Fruit fly (Drosophila melanogaster) whole organism, embryonic: ENCODE results near the gene CG32036.

Experiments
- Asciz ChIP-seq: fragments of 200-800 bp; sonication (Bioruptor generic); optimal IDR thresholded peaks from 2 replicates; lab custom pipeline; 2017; ENCODE audit warnings: missing biosample characterization, mild to moderate bottlenecking, missing genetic modification characterization, missing genetic modification reagents
- BtbVII ChIP-seq: fragments of 200-800 bp; sonication (Bioruptor generic); optimal IDR thresholded peaks from 3 replicates; lab custom pipeline; 2017; ENCODE audit warnings: missing biosample characterization, mild to moderate bottlenecking, missing genetic modification characterization
- CG10654 ChIP-seq: fragments of 200-800 bp; sonication (Bioruptor generic); optimal IDR thresholded peaks from 2 replicates; lab custom pipeline; 2016; ENCODE audit warnings: missing biosample characterization, missing genetic modification characterization
- CG10979 ChIP-seq: fragments of 200-800 bp; sonication (Bioruptor generic); optimal IDR thresholded peaks from 2 replicates; lab custom pipeline; 2018; ENCODE audit warnings: missing biosample characterization, mild to moderate bottlenecking, missing genetic modification characterization, moderate library complexity
- CG1233 ChIP-seq: fragments of 200-800 bp; sonication (Bioruptor generic); optimal IDR thresholded peaks from 4 replicates; lab custom pipeline; 2018; ENCODE audit warnings: missing biosample characterization, mild to moderate bottlenecking, missing genetic modification characterization
- CG17802 ChIP-seq: fragments of 200-800 bp; sonication (Bioruptor generic); optimal IDR thresholded peaks from 2 replicates; lab custom pipeline; 2018; ENCODE audit warnings: missing biosample characterization, mild to moderate bottlenecking, missing genetic modification characterization, moderate library complexity
- CG2875 ChIP-seq: fragments of 200-800 bp; sonication (Bioruptor generic); optimal IDR thresholded peaks from 2 replicates; lab custom pipeline; 2017; ENCODE audit warnings: missing biosample characterization, mild to moderate bottlenecking, missing genetic modification characterization, missing genetic modification reagents
- CG30403 ChIP-seq: fragments of 200-800 bp; sonication (Bioruptor generic); optimal IDR thresholded peaks from 3 replicates; lab custom pipeline; 2016; ENCODE audit warnings: missing biosample characterization, missing genetic modification characterization
- CG32767 ChIP-seq: fragments of 200-800 bp; sonication (Bioruptor generic); IDR thresholded peaks from 2 replicates; pipeline ENCODE4 v1.3.6; 2022; ENCODE audit warnings: missing biosample characterization, missing genetic modification characterization
- CG3847 ChIP-seq: fragments of 200-800 bp; sonication (Bioruptor generic); IDR thresholded peaks from 2 replicates; pipeline ENCODE4 v1.3.6; 2022; ENCODE audit warnings: missing biosample characterization, missing genetic modification characterization
- CG4617 ChIP-seq: fragments of 200-800 bp; sonication (Bioruptor generic); optimal IDR thresholded peaks from 3 replicates; lab custom pipeline; 2016; ENCODE audit warnings: missing biosample characterization, missing genetic modification characterization, borderline replicate concordance
- CG4820 ChIP-seq: fragments of 200-800 bp; sonication (Bioruptor generic); optimal IDR thresholded peaks from 3 replicates; lab custom pipeline; 2016; ENCODE audit warnings: missing biosample characterization, missing genetic modification characterization
- CG5245 ChIP-seq: fragments of 200-800 bp; sonication (Bioruptor generic); optimal IDR thresholded peaks from 3 replicates; lab custom pipeline; 2016; ENCODE audit warnings: missing biosample characterization, missing genetic modification characterization
- CG6689 ChIP-seq: fragments of 200-800 bp; sonication (Bioruptor generic); IDR thresholded peaks from 2 replicates; pipeline ENCODE4 v1.3.6; 2022; ENCODE audit warnings: missing biosample characterization, missing genetic modification characterization
- CG6854 ChIP-seq: fragments of 200-800 bp; sonication (Bioruptor generic); optimal IDR thresholded peaks from 3 replicates; lab custom pipeline; 2017; ENCODE audit warnings: missing biosample characterization, mild to moderate bottlenecking, missing genetic modification characterization
- CG7745 ChIP-seq: fragments of 200-800 bp; sonication (Bioruptor generic); optimal IDR thresholded peaks from 2 replicates; lab custom pipeline; 2018; ENCODE audit warnings: missing biosample characterization, mild to moderate bottlenecking, missing genetic modification characterization, moderate library complexity
- CG8089 ChIP-seq: fragments of 200-800 bp; sonication (Bioruptor generic); optimal IDR thresholded peaks from 3 replicates; lab custom pipeline; 2016; ENCODE audit warnings: missing biosample characterization, missing genetic modification characterization
- CG9609 ChIP-seq: fragments of 200-800 bp; sonication (Bioruptor generic); optimal IDR thresholded peaks from 3 replicates; lab custom pipeline; 2016; ENCODE audit warnings: missing biosample characterization, missing genetic modification characterization
- CoRest ChIP-seq: fragments of 200-800 bp; sonication (Bioruptor generic); optimal IDR thresholded peaks from 3 replicates; lab custom pipeline; 2018; ENCODE audit warnings: missing biosample characterization, mild to moderate bottlenecking, missing genetic modification characterization, moderate library complexity
- Deaf1 ChIP-seq: fragments of 200-800 bp; optimal IDR thresholded peaks from 3 replicates; lab custom pipeline; 2019; ENCODE audit warnings: missing biosample characterization, mild to moderate bottlenecking, missing genetic modification characterization, moderate library complexity
- Dref ChIP-seq: fragments of 200-800 bp; sonication (Bioruptor generic); IDR thresholded peaks from 2 replicates; pipeline ENCODE4 v1.3.6; 2022; ENCODE audit warnings: missing biosample characterization, missing genetic modification characterization
- Ets97D ChIP-seq: fragments of 200-800 bp; sonication (Bioruptor generic); optimal IDR thresholded peaks from 3 replicates; lab custom pipeline; 2016; ENCODE audit warnings: missing biosample characterization, missing genetic modification characterization
- Fer1 ChIP-seq: fragments of 200-800 bp; sonication (Bioruptor generic); optimal IDR thresholded peaks from 2 replicates; lab custom pipeline; 2017; ENCODE audit warnings: missing biosample characterization, mild to moderate bottlenecking, missing genetic modification characterization
- Hr3 ChIP-seq: fragments of 200-800 bp; sonication (Bioruptor generic); optimal IDR thresholded peaks from 3 replicates; lab custom pipeline; 2016; ENCODE audit warnings: missing biosample characterization, missing genetic modification characterization
- Hr78 ChIP-seq, 2 experiments: fragments of 200-800 bp in 1 of 2; fragments of >200 bp in 1 of 2; sonication (Bioruptor generic) in 1 of 2; optimal IDR thresholded peaks; 2 replicates each; lab custom pipeline; 2017 to 2019; ENCODE audit warnings: missing biosample characterization in 2 of 2, missing genetic modification characterization in 2 of 2, mild to moderate bottlenecking in 1 of 2, moderate library complexity in 1 of 2
- MESR4 ChIP-seq: fragments of 200-800 bp; sonication (Bioruptor generic); optimal IDR thresholded peaks from 2 replicates; lab custom pipeline; 2018; ENCODE audit warnings: missing biosample characterization, mild to moderate bottlenecking, missing genetic modification characterization, moderate library complexity
- Nf-YC ChIP-seq: fragments of 200-800 bp; optimal IDR thresholded peaks from 3 replicates; lab custom pipeline; 2019; ENCODE audit warnings: missing biosample characterization, mild to moderate bottlenecking, missing genetic modification characterization, moderate library complexity
- Sox100B ChIP-seq: fragments of 200-800 bp; sonication (Bioruptor generic); optimal IDR thresholded peaks from 3 replicates; lab custom pipeline; 2018; ENCODE audit warnings: missing biosample characterization, mild to moderate bottlenecking, missing genetic modification characterization
- Trl ChIP-seq, 3 experiments: fragments of >200 bp in 2 of 3; fragments of 200-800 bp in 1 of 3; sonication (Bioruptor generic) in 1 of 3; optimal IDR thresholded peaks; 2 replicates in 1 of 3; 3 replicates in 2 of 3; lab custom pipeline; 2016 to 2017; ENCODE audit warnings: missing biosample characterization in 1 of 3, missing genetic modification characterization in 1 of 3
- bab2 ChIP-seq: fragments of 200-800 bp; sonication (Bioruptor generic); optimal IDR thresholded peaks from 2 replicates; lab custom pipeline; 2016; ENCODE audit warnings: missing biosample characterization, missing genetic modification characterization
- btn ChIP-seq: fragments of 200-800 bp; sonication (Bioruptor generic); optimal IDR thresholded peaks from 2 replicates; lab custom pipeline; 2016; ENCODE audit warnings: missing biosample characterization, missing genetic modification characterization
- chm ChIP-seq: fragments of 200-800 bp; sonication (Bioruptor generic); IDR thresholded peaks from 2 replicates; pipeline ENCODE4 v1.3.6; 2022; ENCODE audit warnings: missing biosample characterization, missing genetic modification characterization
- crol ChIP-seq: fragments of 200-800 bp; sonication (Bioruptor generic); IDR thresholded peaks from 2 replicates; pipeline ENCODE4 v1.3.6; 2022; ENCODE audit warnings: missing biosample characterization, missing genetic modification characterization
- en ChIP-seq: fragments of 200-800 bp; sonication (Bioruptor generic); optimal IDR thresholded peaks from 2 replicates; lab custom pipeline; 2016; ENCODE audit warnings: missing biosample characterization, missing genetic modification characterization
- eve ChIP-seq, 2 experiments: fragments of >200 bp; optimal IDR thresholded peaks; 2 replicates each; lab custom pipeline; 2017; ENCODE audit warnings: missing biosample characterization in 2 of 2, missing genetic modification characterization in 2 of 2
- eyg ChIP-seq: fragments of 200-800 bp; sonication (Bioruptor generic); optimal IDR thresholded peaks from 3 replicates; lab custom pipeline; 2016; ENCODE audit warnings: missing biosample characterization, missing genetic modification characterization
- fu2 ChIP-seq: fragments of 200-800 bp; sonication (Bioruptor generic); optimal IDR thresholded peaks from 2 replicates; lab custom pipeline; 2016; ENCODE audit warnings: missing biosample characterization, missing genetic modification characterization
- gt ChIP-seq: fragments of 200-800 bp; sonication (Bioruptor generic); IDR thresholded peaks from 2 replicates; pipeline ENCODE4 v1.3.6; 2022; ENCODE audit warnings: missing biosample characterization, missing genetic modification characterization
- hkb ChIP-seq, 2 experiments: fragments of 200-800 bp in 1 of 2; fragments of >200 bp in 1 of 2; sonication (Bioruptor generic) in 1 of 2; IDR thresholded peaks in 1 of 2; optimal IDR thresholded peaks in 1 of 2; 2 replicates each; pipeline versions ENCODE4 v1.3.6 to Lab custom; 2017 to 2022; ENCODE audit warnings: missing biosample characterization in 1 of 2, missing genetic modification characterization in 1 of 2
- inv ChIP-seq: fragments of 200-800 bp; sonication (Bioruptor generic); IDR thresholded peaks from 2 replicates; pipeline ENCODE4 v1.3.6; 2022; ENCODE audit warnings: missing biosample characterization, missing genetic modification characterization; ENCODE audit not compliant: partially characterized antibody
- kni ChIP-seq: fragments of 200-800 bp; sonication (Bioruptor generic); optimal IDR thresholded peaks from 3 replicates; lab custom pipeline; 2017; ENCODE audit warnings: mild to moderate bottlenecking, missing biosample characterization, missing genetic modification reagents, missing genetic modification characterization
- nerfin-1 ChIP-seq: fragments of 200-800 bp; sonication (Bioruptor generic); optimal IDR thresholded peaks from 3 replicates; lab custom pipeline; 2019; ENCODE audit warnings: missing biosample characterization, mild to moderate bottlenecking, missing genetic modification characterization, moderate library complexity
- oc ChIP-seq: fragments of 200-800 bp; sonication (Bioruptor generic); optimal IDR thresholded peaks from 2 replicates; lab custom pipeline; 2018; ENCODE audit warnings: missing biosample characterization, mild to moderate bottlenecking, missing genetic modification characterization, moderate library complexity
- onecut ChIP-seq: fragments of 200-800 bp; sonication (Bioruptor generic); IDR thresholded peaks from 2 replicates; pipeline ENCODE4 v1.3.6; 2022; ENCODE audit warnings: missing biosample characterization, missing genetic modification characterization
- pros ChIP-seq: fragments of 200-800 bp; sonication (Bioruptor generic); optimal IDR thresholded peaks from 3 replicates; lab custom pipeline; 2019; ENCODE audit warnings: missing biosample characterization, mild to moderate bottlenecking, missing genetic modification characterization, moderate library complexity
- repo ChIP-seq: fragments of 200-800 bp; sonication (Bioruptor generic); optimal IDR thresholded peaks from 2 replicates; lab custom pipeline; 2016; ENCODE audit warnings: missing biosample characterization, missing genetic modification characterization
- rib ChIP-seq: fragments of 200-800 bp; sonication (Bioruptor generic); IDR thresholded peaks from 2 replicates; pipeline ENCODE4 v1.3.6; 2022; ENCODE audit warnings: missing biosample characterization, missing genetic modification characterization
- vfl ChIP-seq: fragments of 200-800 bp; sonication (Bioruptor generic); optimal IDR thresholded peaks from 2 replicates; lab custom pipeline; 2016; ENCODE audit warnings: missing biosample characterization, missing genetic modification characterization
- zen ChIP-seq: fragments of 200-800 bp; sonication (Bioruptor generic); optimal IDR thresholded peaks from 3 replicates; lab custom pipeline; 2018; ENCODE audit warnings: missing biosample characterization, mild to moderate bottlenecking, missing genetic modification characterization, moderate library complexity

Gene CG32036

dm6 chr3L:9503552-9504317, 14.7 kb upstream of the CG32036 start (continued):
- TF ChIP-seq MESR4 (no peak), oc (tag; lab: Kevin White, UChicago) (no peak), CG30403 (GFP tag; lab: Kevin White, UChicago) (no peak), CG8089 (GFP tag; lab: Kevin White, UChicago) (no peak), CG6854 (GFP tag; lab: Kevin White, UChicago) (peak; percentile 31), repo (GFP tag; lab: Kevin White, UChicago) (no peak), kni (GFP tag; lab: Kevin White, UChicago) (no peak), fu2 (GFP tag; lab: Kevin White, UChicago) (no peak), Ets97D (GFP tag; lab: Kevin White, UChicago) (no peak), eyg (GFP tag; lab: Kevin White, UChicago) (no peak), Hr3 (GFP tag; lab: Kevin White, UChicago) (no peak), rib (GFP tag; lab: Robert Waterston, UW) (no peak), CG3847 (no peak), hkb (optimal IDR thresholded peaks at IDR 0.05; lab: Kevin White, UChicago) (no peak), hkb (GFP tag; IDR thresholded peaks at IDR 0.05; lab: Robert Waterston, UW) (no peak), CG2875 (no peak), eve (GFP tag; optimal IDR thresholded peaks at IDR 0.05; lab: Kevin White, UChicago) (no peak), Sox100B (GFP tag; lab: Kevin White, UChicago) (no peak), chm (GFP tag; lab: Robert Waterston, UW) (no peak), Nf-YC (no peak), vfl (no peak), nerfin-1 (tag; lab: Kevin White, UChicago) (no peak), Dref (GFP tag; lab: Robert Waterston, UW) (no peak), gt (GFP tag; lab: Robert Waterston, UW) (no peak), zen (tag; lab: Kevin White, UChicago) (peak; percentile 29), CG10654 (GFP tag; lab: Kevin White, UChicago) (no peak), pros (no peak), CG5245 (GFP tag; lab: Kevin White, UChicago) (no peak), CG1233 (GFP tag; lab: Kevin White, UChicago) (peak; percentile 30), CG17802 (no peak), CG32767 (GFP tag; lab: Robert Waterston, UW) (no peak), Fer1 (GFP tag; lab: Kevin White, UChicago) (peak; percentile 1), CG9609 (GFP tag; lab: Kevin White, UChicago) (no peak), bab2 (peak; percentile 10), CG6689 (no peak), CG7745 (tag; lab: Kevin White, UChicago) (no peak), en (GFP tag; lab: Kevin White, UChicago) (no peak), Hr78 (GFP tag; optimal IDR thresholded peaks at IDR 0.05; lab: Kevin White, UChicago) (no peak), CG10979 (peak; percentile 26), Deaf1 (tag; lab: Kevin White, UChicago) (peak; percentile 3), crol (no peak), Trl (optimal IDR thresholded peaks at IDR 0.05; lab: Kevin White, UChicago) (peak in 1 of 2 experiments; percentile 8), Trl (GFP tag; optimal IDR thresholded peaks at IDR 0.05; lab: Kevin White, UChicago) (no peak), CG4820 (GFP tag; lab: Kevin White, UChicago) (no peak), onecut (GFP tag; lab: Robert Waterston, UW) (peak; percentile 52; the same call in 1 of the 2 replicates), CG4617 (GFP tag; lab: Kevin White, UChicago) (no peak), inv (GFP tag; lab: Robert Waterston, UW) (no peak), CoRest (no peak), BtbVII (peak; percentile 31), Asciz (no peak), btn (GFP tag; lab: Kevin White, UChicago) (no peak)
